Fruit fly (Drosophila melanogaster) whole organism, embryonic: ENCODE results near the gene Vsp37A.

Experiments
- Abd-B ChIP-seq: fragments of 200-800 bp; sonication (Bioruptor generic); optimal IDR thresholded peaks from 2 replicates; lab custom pipeline; 2018; ENCODE audit warnings: missing biosample characterization, mild to moderate bottlenecking, missing genetic modification characterization, moderate library complexity
- Aef1 ChIP-seq: fragments of 200-800 bp; sonication (Bioruptor generic); IDR thresholded peaks from 3 replicates; pipeline ENCODE4 v1.3.6; 2022; ENCODE audit warnings: missing biosample characterization, missing genetic modification characterization
- Blimp-1 ChIP-seq: fragments of 200-800 bp; sonication (Bioruptor generic); optimal IDR thresholded peaks from 3 replicates; lab custom pipeline; 2018; ENCODE audit warnings: missing biosample characterization, missing genetic modification characterization, mild to moderate bottlenecking, moderate library complexity, missing genetic modification reagents
- Bteb2 ChIP-seq: fragments of 200-800 bp; sonication (Bioruptor generic); optimal IDR thresholded peaks from 2 replicates; lab custom pipeline; 2016; ENCODE audit warnings: missing biosample characterization, missing genetic modification characterization
- CG10366 ChIP-seq: fragments of 200-800 bp; sonication (Bioruptor generic); IDR thresholded peaks from 2 replicates; pipeline ENCODE4 v1.3.6; 2022; ENCODE audit warnings: missing biosample characterization, missing genetic modification characterization
- CG10431 ChIP-seq: fragments of 200-800 bp; sonication (Bioruptor generic); optimal IDR thresholded peaks from 3 replicates; lab custom pipeline; 2018; ENCODE audit warnings: missing biosample characterization, mild to moderate bottlenecking, missing genetic modification characterization
- CG11085 ChIP-seq: fragments of 200-800 bp; sonication (Bioruptor generic); IDR thresholded peaks from 2 replicates; pipeline ENCODE4 v1.3.6; 2022; ENCODE audit warnings: missing biosample characterization, missing genetic modification characterization
- CG11695 ChIP-seq: fragments of 200-800 bp; sonication (Bioruptor generic); IDR thresholded peaks from 3 replicates; pipeline ENCODE4 v1.3.6; 2022; ENCODE audit warnings: missing biosample characterization, missing genetic modification characterization
- CG12299 ChIP-seq: fragments of 200-800 bp; sonication (Bioruptor generic); optimal IDR thresholded peaks from 2 replicates; lab custom pipeline; 2018; ENCODE audit warnings: missing biosample characterization, mild to moderate bottlenecking, missing genetic modification characterization
- CG12391 ChIP-seq: fragments of 200-800 bp; sonication (Bioruptor generic); optimal IDR thresholded peaks from 3 replicates; lab custom pipeline; 2018; ENCODE audit warnings: missing biosample characterization, mild to moderate bottlenecking, missing genetic modification characterization, moderate library complexity
- CG12942 ChIP-seq: fragments of 200-800 bp; sonication (Bioruptor generic); optimal IDR thresholded peaks from 3 replicates; lab custom pipeline; 2016; ENCODE audit warnings: missing biosample characterization, missing genetic modification characterization
- CG14710 ChIP-seq: fragments of 200-800 bp; sonication (Bioruptor generic); optimal IDR thresholded peaks from 3 replicates; lab custom pipeline; 2019; ENCODE audit warnings: missing biosample characterization, mild to moderate bottlenecking, missing genetic modification characterization, moderate library complexity
- CG17385 ChIP-seq: fragments of 200-800 bp; sonication (Bioruptor generic); optimal IDR thresholded peaks from 3 replicates; lab custom pipeline; 2018; ENCODE audit warnings: missing biosample characterization, mild to moderate bottlenecking, missing genetic modification characterization
- CG17829 ChIP-seq: fragments of 200-800 bp; optimal IDR thresholded peaks from 2 replicates; lab custom pipeline; 2019; ENCODE audit warnings: missing biosample characterization, mild to moderate bottlenecking, missing genetic modification characterization, moderate library complexity
- CG18619 ChIP-seq: fragments of 200-800 bp; sonication (Bioruptor generic); optimal IDR thresholded peaks from 3 replicates; lab custom pipeline; 2017; ENCODE audit warnings: missing biosample characterization, mild to moderate bottlenecking, missing genetic modification characterization
- CG18764 ChIP-seq: fragments of 200-800 bp; sonication (Bioruptor generic); optimal IDR thresholded peaks from 3 replicates; lab custom pipeline; 2016; ENCODE audit warnings: missing biosample characterization, missing genetic modification characterization
- CG4617 ChIP-seq: fragments of 200-800 bp; sonication (Bioruptor generic); optimal IDR thresholded peaks from 3 replicates; lab custom pipeline; 2016; ENCODE audit warnings: missing biosample characterization, missing genetic modification characterization, borderline replicate concordance
- CG7745 ChIP-seq: fragments of 200-800 bp; sonication (Bioruptor generic); optimal IDR thresholded peaks from 2 replicates; lab custom pipeline; 2018; ENCODE audit warnings: missing biosample characterization, mild to moderate bottlenecking, missing genetic modification characterization, moderate library complexity
- CG7786 ChIP-seq: fragments of 200-800 bp; sonication (Bioruptor generic); optimal IDR thresholded peaks from 2 replicates; lab custom pipeline; 2016; ENCODE audit warnings: missing biosample characterization, missing genetic modification characterization
- CG8388 ChIP-seq: fragments of 200-800 bp; sonication (Bioruptor generic); optimal IDR thresholded peaks from 2 replicates; lab custom pipeline; 2019; ENCODE audit warnings: missing biosample characterization, mild to moderate bottlenecking, missing genetic modification characterization, moderate library complexity
- CG8924 ChIP-seq: fragments of 200-800 bp; optimal IDR thresholded peaks from 3 replicates; lab custom pipeline; 2019; ENCODE audit warnings: missing biosample characterization, mild to moderate bottlenecking, missing genetic modification characterization, moderate library complexity
- CG9609 ChIP-seq: fragments of 200-800 bp; sonication (Bioruptor generic); optimal IDR thresholded peaks from 3 replicates; lab custom pipeline; 2016; ENCODE audit warnings: missing biosample characterization, missing genetic modification characterization
- HLH3B ChIP-seq: fragments of 200-800 bp; sonication (Bioruptor generic); IDR thresholded peaks from 2 replicates; pipeline ENCODE4 v1.3.6; 2022; ENCODE audit warnings: missing biosample characterization, missing genetic modification characterization
- HmgZ ChIP-seq: fragments of 200-800 bp; sonication (Bioruptor generic); optimal IDR thresholded peaks from 2 replicates; lab custom pipeline; 2018; ENCODE audit warnings: missing biosample characterization, mild to moderate bottlenecking, missing genetic modification characterization
- MBD-R2 ChIP-seq: fragments of 200-800 bp; sonication (Bioruptor generic); IDR thresholded peaks from 2 replicates; pipeline ENCODE4 v1.3.6; 2022; ENCODE audit warnings: missing biosample characterization, missing genetic modification characterization
- Med ChIP-seq: fragments of 200-800 bp; sonication (Bioruptor generic); peaks from one replicate; lab custom pipeline; 2016; ENCODE audit warnings: missing biosample characterization, missing genetic modification characterization, mild to moderate bottlenecking, inconsistent platforms, moderate library complexity
- Neu2 ChIP-seq: fragments of 200-800 bp; sonication (Bioruptor generic); optimal IDR thresholded peaks from 3 replicates; lab custom pipeline; 2016; ENCODE audit warnings: missing biosample characterization, missing genetic modification characterization, borderline replicate concordance
- Nf-YA ChIP-seq: fragments of 200-800 bp; sonication (Bioruptor generic); IDR thresholded peaks from 2 replicates; pipeline ENCODE4 v1.3.6; 2022; ENCODE audit warnings: missing biosample characterization, missing genetic modification characterization
- NfI ChIP-seq: fragments of 200-800 bp; sonication (Bioruptor generic); optimal IDR thresholded peaks from 3 replicates; lab custom pipeline; 2018; ENCODE audit warnings: missing biosample characterization, mild to moderate bottlenecking, missing genetic modification characterization, moderate library complexity
- Sin3A ChIP-seq: fragments of >200 bp; optimal IDR thresholded peaks from 2 replicates; lab custom pipeline; 2018
- Six4 ChIP-seq: fragments of 200-800 bp; sonication (Bioruptor generic); optimal IDR thresholded peaks from 2 replicates; lab custom pipeline; 2016; ENCODE audit warnings: missing biosample characterization, missing genetic modification characterization
- Sox100B ChIP-seq: fragments of 200-800 bp; sonication (Bioruptor generic); optimal IDR thresholded peaks from 3 replicates; lab custom pipeline; 2018; ENCODE audit warnings: missing biosample characterization, mild to moderate bottlenecking, missing genetic modification characterization
- Sry-δ ChIP-seq: fragments of 200-800 bp; sonication (Bioruptor generic); optimal IDR thresholded peaks from 2 replicates; lab custom pipeline; 2016; ENCODE audit warnings: missing biosample characterization, missing genetic modification characterization
- TFAM ChIP-seq: fragments of 200-800 bp; sonication (Bioruptor generic); optimal IDR thresholded peaks from 2 replicates; lab custom pipeline; 2017; ENCODE audit warnings: missing biosample characterization, missing genetic modification characterization, inconsistent platforms
- ab ChIP-seq: fragments of 200-800 bp; sonication (Bioruptor generic); optimal IDR thresholded peaks from 2 replicates; lab custom pipeline; 2016; ENCODE audit warnings: missing biosample characterization, missing genetic modification characterization
- bab2 ChIP-seq: fragments of 200-800 bp; sonication (Bioruptor generic); optimal IDR thresholded peaks from 2 replicates; lab custom pipeline; 2016; ENCODE audit warnings: missing biosample characterization, missing genetic modification characterization
- bcd ChIP-seq: fragments of 200-800 bp; sonication (Bioruptor generic); optimal IDR thresholded peaks from 2 replicates; lab custom pipeline; 2017; ENCODE audit warnings: missing biosample characterization, mild to moderate bottlenecking, missing genetic modification characterization
- btn ChIP-seq: fragments of 200-800 bp; sonication (Bioruptor generic); optimal IDR thresholded peaks from 2 replicates; lab custom pipeline; 2016; ENCODE audit warnings: missing biosample characterization, missing genetic modification characterization
- croc ChIP-seq: fragments of 200-800 bp; sonication (Bioruptor generic); conservative IDR thresholded peaks from 3 replicates; pipeline ENCODE4 v1.3.6; 2022; ENCODE audit warnings: missing biosample characterization, missing genetic modification characterization
- emc ChIP-seq: fragments of 200-800 bp; sonication (Bioruptor generic); optimal IDR thresholded peaks from 2 replicates; lab custom pipeline; 2016; ENCODE audit warnings: missing biosample characterization, missing genetic modification characterization
- gsb-n ChIP-seq: fragments of 200-800 bp; sonication (Bioruptor generic); optimal IDR thresholded peaks from 3 replicates; lab custom pipeline; 2018; ENCODE audit warnings: missing biosample characterization, mild to moderate bottlenecking, missing genetic modification characterization
- h ChIP-seq: fragments of >200 bp; optimal IDR thresholded peaks from 2 replicates; lab custom pipeline; 2017
- hbn ChIP-seq: fragments of 200-800 bp; sonication (Bioruptor generic); IDR thresholded peaks from 2 replicates; pipeline ENCODE4 v1.3.6; 2022; ENCODE audit warnings: missing biosample characterization, missing genetic modification characterization; ENCODE audit not compliant: partially characterized antibody
- kni ChIP-seq: fragments of 200-800 bp; sonication (Bioruptor generic); optimal IDR thresholded peaks from 3 replicates; lab custom pipeline; 2017; ENCODE audit warnings: mild to moderate bottlenecking, missing biosample characterization, missing genetic modification reagents, missing genetic modification characterization
- prd ChIP-seq, 3 experiments: fragments of >200 bp in 2 of 3; fragments of 200-800 bp in 1 of 3; sonication (Bioruptor generic) in 1 of 3; optimal IDR thresholded peaks in 2 of 3; IDR thresholded peaks in 1 of 3; 2 replicates in 2 of 3; 3 replicates in 1 of 3; pipeline versions ENCODE4 v1.3.6 to Lab custom; 2017 to 2022; ENCODE audit warnings: missing biosample characterization in 1 of 3, missing genetic modification characterization in 1 of 3
- sd ChIP-seq: fragments of 200-800 bp; sonication (Bioruptor generic); optimal IDR thresholded peaks from 3 replicates; lab custom pipeline; 2018; ENCODE audit warnings: missing biosample characterization, mild to moderate bottlenecking, missing genetic modification characterization, moderate library complexity
- sob ChIP-seq: fragments of 200-800 bp; sonication (Bioruptor generic); IDR thresholded peaks from 2 replicates; pipeline ENCODE4 v1.3.6; 2022; ENCODE audit warnings: missing biosample characterization, missing genetic modification characterization
- sug ChIP-seq: fragments of 200-800 bp; optimal IDR thresholded peaks from 2 replicates; lab custom pipeline; 2019; ENCODE audit warnings: missing biosample characterization, mild to moderate bottlenecking, missing genetic modification characterization, moderate library complexity
- twi ChIP-seq: fragments of 200-800 bp; optimal IDR thresholded peaks from 2 replicates; lab custom pipeline; 2019; ENCODE audit warnings: missing biosample characterization, mild to moderate bottlenecking, missing genetic modification characterization, moderate library complexity
- zfh1 ChIP-seq: fragments of 200-800 bp; sonication (Bioruptor generic); IDR thresholded peaks from 3 replicates; pipeline ENCODE4 v1.3.6; 2022; ENCODE audit warnings: missing biosample characterization, missing genetic modification characterization

The Vsp37A gene

dm6 chrX:621132-621555, at the start of gene Vsp37A, which contains the start of gene CG13365:
Vsp37A (plus strand) TSS chrX:621530.
CG13365 (minus strand) TSS chrX:621215.
- TF ChIP-seq MBD-R2 (GFP tag; lab: Robert Waterston, UW) (peak; percentile 58), CG7745 (tag; lab: Kevin White, UChicago) (no peak), hbn (GFP tag; lab: Robert Waterston, UW) (no peak), CG11085 (GFP tag; lab: Robert Waterston, UW) (peak; percentile 60; the same call in 1 of the 2 replicates), Aef1 (GFP tag; lab: Robert Waterston, UW) (no peak), sug (peak; percentile 72), prd (optimal IDR thresholded peaks at IDR 0.05; lab: Kevin White, UChicago) (no peak), prd (GFP tag; IDR thresholded peaks at IDR 0.05; lab: Robert Waterston, UW) (peak; percentile 46; the same call in 2 of the 3 replicates), Bteb2 (no peak), CG10431 (no peak), NfI (peak; percentile 33), Abd-B (GFP tag; lab: Kevin White, UChicago) (peak; percentile 38), TFAM (GFP tag; lab: Kevin White, UChicago) (no peak), btn (GFP tag; lab: Kevin White, UChicago) (peak; percentile 23), bcd (GFP tag; lab: Kevin White, UChicago) (peak; percentile 39), CG9609 (peak; percentile 22), CG11695 (GFP tag; lab: Robert Waterston, UW) (0 out of 3 replicates have a peak, but pooled peaks have one; percentile 41), gsb-n (peak; percentile 18), emc (GFP tag; lab: Kevin White, UChicago) (peak; percentile 3), Six4 (peak; percentile 16), Sry-δ (GFP tag; lab: Kevin White, UChicago) (peak; percentile 65), zfh1 (GFP tag; lab: Robert Waterston, UW) (peak; percentile 52; the same call in 1 of the 3 replicates), HmgZ (tag; lab: Kevin White, UChicago) (peak; percentile 66), CG18619 (GFP tag; lab: Kevin White, UChicago) (peak; percentile 4), CG12391 (tag; lab: Kevin White, UChicago) (peak; percentile 52), Sox100B (GFP tag; lab: Kevin White, UChicago) (peak; percentile 39), CG7786 (GFP tag; lab: Kevin White, UChicago) (peak; percentile 52), CG12942 (GFP tag; lab: Kevin White, UChicago) (peak; percentile 25), CG17385 (GFP tag; lab: Kevin White, UChicago) (peak; percentile 31), croc (GFP tag; lab: Robert Waterston, UW) (peak; percentile 28; the same call in 1 of the 3 replicates), Blimp-1 (GFP tag; lab: Kevin White, UChicago) (peak; percentile 30), CG12299 (tag; lab: Kevin White, UChicago) (no peak), CG4617 (peak; percentile 55), CG17829 (tag; lab: Kevin White, UChicago) (peak; percentile 86), CG10366 (peak; percentile 20; the same call in 1 of the 2 replicates), CG8388 (GFP tag; lab: Kevin White, UChicago) (peak; percentile 20), Nf-YA (GFP tag; lab: Robert Waterston, UW) (peak; percentile 39; the same call in 1 of the 2 replicates), ab (GFP tag; lab: Kevin White, UChicago) (no peak), CG14710 (peak; percentile 74), h (no peak), sob (peak; percentile 39; the same call in 1 of the 2 replicates), kni (peak; percentile 84), CG18764 (peak; percentile 4), Med (peak; percentile 88), Neu2 (GFP tag; lab: Kevin White, UChicago) (peak; percentile 8), twi (tag; lab: Kevin White, UChicago) (peak; percentile 10), bab2 (GFP tag; lab: Kevin White, UChicago) (peak; percentile 64), HLH3B (GFP tag; lab: Robert Waterston, UW) (no peak), CG8924 (tag; lab: Kevin White, UChicago) (peak; percentile 28), sd (tag; lab: Kevin White, UChicago) (peak; percentile 34), Sin3A (lab: Kevin White, UChicago) (peak; percentile 93)
